Worm (Caenorhabditis elegans) whole organism, L4/young adult: Measurements from ENCODE around the gene nhx-9.

Experiments
- W03F9.2 ChIP-seq: fragments of 150-350 bp; optimal IDR thresholded peaks from 2 replicates; lab custom pipeline; 2014; ENCODE audit warnings: missing biosample characterization, missing genetic modification characterization
- dao-5 ChIP-seq: sonication (generic microtip); optimal IDR thresholded peaks from 2 replicates; lab custom pipeline; 2016; ENCODE audit warnings: missing genotype, missing genetic modification characterization, moderate library complexity, missing compliant biosample characterization
- him-1 ChIP-seq: sonication (generic microtip); optimal IDR thresholded peaks from 2 replicates; lab custom pipeline; 2016; ENCODE audit warnings: missing genotype, missing genetic modification reagents, missing genetic modification characterization, missing compliant biosample characterization

DNA sequence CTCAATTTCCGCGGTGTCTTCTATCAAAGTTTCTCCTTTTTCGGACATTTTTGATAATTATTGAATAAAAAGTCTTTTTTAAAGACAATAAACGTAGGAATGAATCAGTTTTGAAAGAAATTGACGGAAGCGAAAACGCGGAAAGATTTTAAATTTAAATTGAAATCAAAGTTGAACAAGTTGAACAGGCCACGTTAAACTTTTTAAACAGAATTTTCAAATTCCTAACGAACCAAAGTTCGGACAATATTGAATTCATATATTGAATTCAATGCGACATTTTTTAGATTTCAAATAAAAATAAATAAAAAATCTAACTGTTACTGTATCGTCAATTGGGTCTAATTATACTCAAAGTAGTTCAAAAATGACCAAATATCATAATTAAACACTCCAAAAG, 19.0 kb downstream of the nhx-9 start, which contains the start of gene hdl-1:
- no peak for TF ChIP-seq W03F9.2 (tag; lab: Kevin White, UChicago)
- no peak for TF ChIP-seq him-1
- no peak for TF ChIP-seq dao-5 (tag; lab: Kevin White, UChicago)
